Worm (Caenorhabditis elegans): ENCODE results near the gene ZC395.5.

Gene ZC395.5

DNA sequence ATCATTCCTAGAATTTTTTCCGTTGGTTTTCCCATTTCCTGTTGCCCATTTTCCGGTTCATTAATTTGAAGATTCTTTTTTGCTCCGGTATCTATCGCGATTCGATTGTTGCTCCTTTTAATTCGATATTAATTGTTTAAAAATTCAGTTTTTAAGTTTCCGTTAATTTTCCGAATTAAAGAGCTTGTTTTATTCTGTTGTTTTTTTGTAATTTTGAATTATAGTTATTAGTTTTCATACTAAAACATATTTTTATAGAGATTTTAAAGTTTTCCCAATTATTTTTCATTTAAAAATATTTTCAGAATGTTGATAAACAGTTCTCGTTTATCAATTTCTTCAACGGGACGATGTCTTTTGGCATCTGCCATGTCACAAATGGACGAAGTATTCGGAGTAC is 33.3 kb upstream of the ZC395.5 start, which contains the start of gene mrps-26:
Gene mrps-26 (plus strand): TSS at position 301 of the 400 bp plus-strand sequence.
- TF ChIP-seq C08G9.2 (tag; optimal IDR thresholded peaks at IDR 0.05) (no peak), fax-1 (tag; optimal IDR thresholded peaks at IDR 0.05) (no peak), C38D4.7 (GFP tag; optimal IDR thresholded peaks at IDR 0.05) (no peak), eyg-1 (tag; optimal IDR thresholded peaks at IDR 0.05) (no peak), npax-4 (tag; optimal IDR thresholded peaks at IDR 0.05) (no peak), F13H6.1 (tag; optimal IDR thresholded peaks at IDR 0.05) (no peak), lim-6 (tag; optimal IDR thresholded peaks at IDR 0.05) (no peak), hlh-8 (tag; optimal IDR thresholded peaks at IDR 0.05) (no peak), pros-1 (tag; optimal IDR thresholded peaks at IDR 0.05) (no peak), ztf-16 (tag; optimal IDR thresholded peaks at IDR 0.05) (no peak), ttx-3 (tag; optimal IDR thresholded peaks at IDR 0.05) (no peak), pat-9 (tag; optimal IDR thresholded peaks at IDR 0.05) (no peak), ceh-24 (tag; optimal IDR thresholded peaks at IDR 0.05) (no peak), che-1 (tag; optimal IDR thresholded peaks at IDR 0.05) (no peak), ceh-48 (tag; optimal IDR thresholded peaks at IDR 0.05) (no peak), T23F11.4 (GFP tag; optimal IDR thresholded peaks at IDR 0.05) (no peak), pha-2 (tag; optimal IDR thresholded peaks at IDR 0.05) (no peak)

DNA sequence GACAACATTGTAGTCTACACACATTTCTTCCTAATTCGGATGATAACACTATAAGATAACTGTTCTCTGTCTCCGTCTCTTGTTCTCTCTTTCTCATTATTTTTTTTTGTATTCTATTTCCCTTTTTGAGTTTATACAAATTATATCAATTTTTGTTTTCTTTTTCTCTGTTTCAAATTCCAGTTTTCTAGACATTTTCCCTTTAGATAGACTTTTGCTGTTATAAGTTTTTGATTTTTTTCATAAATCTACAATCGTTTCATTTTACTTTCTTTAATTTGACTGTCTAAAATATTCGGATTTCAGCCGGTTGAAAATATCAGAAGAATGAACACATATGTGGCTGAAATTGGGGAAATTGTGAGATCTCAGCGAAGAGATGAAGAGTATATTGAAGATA is 31.5 kb upstream of the ZC395.5 start, which contains the start of gene prx-10:
Gene prx-10 (plus strand): TSS at position 301 of the 400 bp plus-strand sequence.
- TF ChIP-seq fkh-6 (tag; optimal IDR thresholded peaks at IDR 0.05) (no peak), tbx-2 (tag; optimal IDR thresholded peaks at IDR 0.05) (no peak), unc-42 (tag; optimal IDR thresholded peaks at IDR 0.05) (no peak), Y22D7AL.16 (tag; optimal IDR thresholded peaks at IDR 0.05) (no peak), nhr-232 (tag; optimal IDR thresholded peaks at IDR 0.05) (no peak), ceh-22 (tag; optimal IDR thresholded peaks at IDR 0.05) (no peak), pax-1 (tag; optimal IDR thresholded peaks at IDR 0.05) (no peak), ceh-48 (tag; optimal IDR thresholded peaks at IDR 0.05) (no peak), hlh-8 (tag; optimal IDR thresholded peaks at IDR 0.05) (no peak), ceh-24 (tag; optimal IDR thresholded peaks at IDR 0.05) (no peak), ztf-16 (tag; optimal IDR thresholded peaks at IDR 0.05) (no peak)

DNA sequence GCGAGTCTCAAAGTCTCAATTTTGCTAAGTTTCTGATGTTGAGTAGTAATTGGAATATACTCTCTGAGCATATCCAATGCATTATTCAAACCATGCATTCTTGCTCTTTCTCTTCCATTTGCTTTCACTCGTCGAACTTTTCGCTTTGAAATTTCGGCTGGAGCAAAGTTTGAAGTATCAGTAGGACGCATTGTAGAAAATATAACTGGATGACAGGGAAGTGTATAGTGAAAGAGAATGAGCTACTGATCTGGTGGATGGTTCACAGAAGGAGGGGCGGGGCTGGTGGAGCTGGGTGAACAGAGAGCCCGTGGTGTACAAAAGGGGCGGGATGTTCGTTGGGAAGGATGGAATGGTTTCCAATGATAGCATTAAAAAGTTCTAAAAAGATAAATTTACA is 25.8 kb upstream of the ZC395.5 start:
- no peak for TF ChIP-seq eyg-1 (tag; optimal IDR thresholded peaks at IDR 0.05)
- no peak for TF ChIP-seq lim-6 (tag; optimal IDR thresholded peaks at IDR 0.05)
- no peak for TF ChIP-seq C38D4.7 (GFP tag; optimal IDR thresholded peaks at IDR 0.05)
- no peak for TF ChIP-seq pqm-1 (tag; optimal IDR thresholded peaks at IDR 0.05)
- no peak for TF ChIP-seq nhr-232 (tag; optimal IDR thresholded peaks at IDR 0.05)
- no peak for TF ChIP-seq ttx-3 (tag; optimal IDR thresholded peaks at IDR 0.05)
- no peak for TF ChIP-seq che-1 (tag; optimal IDR thresholded peaks at IDR 0.05)
- TF ChIP-seq ceh-45 (GFP tag; IDR thresholded peaks at IDR 0.05): no peak
- TF ChIP-seq ceh-30 (tag; optimal IDR thresholded peaks at IDR 0.05): no peak
- no peak for TF ChIP-seq mec-3 (tag; optimal IDR thresholded peaks at IDR 0.05; ENCODE audit: borderline replicate concordance)
- no peak for TF ChIP-seq ceh-18 (tag; optimal IDR thresholded peaks at IDR 0.05)
- TF ChIP-seq K02D7.2 (tag; optimal IDR thresholded peaks at IDR 0.05): no peak
- no peak for TF ChIP-seq tbx-7 (tag; optimal IDR thresholded peaks at IDR 0.05)
- no peak for TF ChIP-seq ceh-31 (tag; optimal IDR thresholded peaks at IDR 0.05)

DNA sequence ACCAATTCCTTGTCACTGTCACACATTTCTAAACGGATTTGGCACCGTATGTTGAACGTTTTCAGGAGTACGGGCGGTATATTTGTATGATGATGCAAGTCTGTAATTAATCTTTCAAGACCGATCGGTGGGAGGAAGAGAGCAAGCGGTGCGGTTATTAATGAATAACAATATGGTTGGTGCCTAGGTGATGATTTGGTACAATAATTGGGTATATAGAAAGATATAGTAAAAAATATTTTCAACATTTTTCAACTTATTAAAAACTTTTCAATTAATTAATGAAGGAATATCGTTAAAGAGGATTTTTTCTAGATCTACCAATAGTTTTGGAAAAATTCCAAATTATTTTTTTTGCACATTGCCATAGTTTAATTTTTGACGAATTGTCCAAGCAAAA is 23.1 kb upstream of the ZC395.5 start, which contains the start of gene cnd-1:
Gene cnd-1 (minus strand): TSS at position 101 of the 400 bp plus-strand sequence.
- no peak for TF ChIP-seq odd-2 (tag; optimal IDR thresholded peaks at IDR 0.05)
- no peak for TF ChIP-seq dmd-4 (tag; optimal IDR thresholded peaks at IDR 0.05; ENCODE audit: borderline replicate concordance)
- TF ChIP-seq ama-1 (optimal IDR thresholded peaks at IDR 0.05): no peak
- no peak for TF ChIP-seq ceh-48 (tag; optimal IDR thresholded peaks at IDR 0.05)
- TF ChIP-seq pax-1 (tag; optimal IDR thresholded peaks at IDR 0.05): no peak
- no peak for TF ChIP-seq ahr-1 (tag; optimal IDR thresholded peaks at IDR 0.05)
- no peak for TF ChIP-seq tbx-2 (tag; optimal IDR thresholded peaks at IDR 0.05)
- no peak for TF ChIP-seq elt-2 (tag; optimal IDR thresholded peaks at IDR 0.05)
- TF ChIP-seq fkh-10 (GFP tag; optimal IDR thresholded peaks at IDR 0.05): no peak
- TF ChIP-seq hlh-15 (tag; optimal IDR thresholded peaks at IDR 0.05): no peak
- TF ChIP-seq unc-55 (GFP tag; optimal IDR thresholded peaks at IDR 0.05): no peak
- TF ChIP-seq ceh-6 (GFP tag; optimal IDR thresholded peaks at IDR 0.05): no peak
- TF ChIP-seq pqm-1 (tag; optimal IDR thresholded peaks at IDR 0.05): no peak
- no peak for TF ChIP-seq nhr-232 (tag; optimal IDR thresholded peaks at IDR 0.05)
- no peak for TF ChIP-seq ceh-22 (tag; optimal IDR thresholded peaks at IDR 0.05)
- no peak for TF ChIP-seq pat-9 (tag; optimal IDR thresholded peaks at IDR 0.05)
